Fruit fly (Drosophila melanogaster): ENCODE data around the gene Polr3I.

Polr3I gene

dm6 chrX:16844295-16844694, 40.1 kb upstream of the Polr3I start, which contains the start of gene RSG7:
Gene RSG7, minus strand, starts transcription at chrX:16844433.
- TF ChIP-seq Clk (GFP tag; optimal IDR thresholded peaks at IDR 0.05) (no peak), CG5204 (GFP tag; optimal IDR thresholded peaks at IDR 0.05) (no peak), CG12768 (GFP tag; optimal IDR thresholded peaks at IDR 0.05) (no peak), CG7101 (tag; optimal IDR thresholded peaks at IDR 0.05) (no peak), CG1620 (GFP tag; optimal IDR thresholded peaks at IDR 0.05) (no peak), kay (GFP tag; ENCODE audit: borderline replicate concordance) (no peak), Mnt (GFP tag; optimal IDR thresholded peaks at IDR 0.05) (no peak), tj (GFP tag; optimal IDR thresholded peaks at IDR 0.05) (no peak)

- TF ChIP-seq Hr96 (GFP tag; optimal IDR thresholded peaks at IDR 0.05) (no peak), CG12768 (GFP tag; optimal IDR thresholded peaks at IDR 0.05) (no peak)
These were observed 37.8 kb upstream of the Polr3I start for dm6 chrX:16846575-16846974.

- no peak for TF ChIP-seq ovo (GFP tag; optimal IDR thresholded peaks at IDR 0.05)
- TF ChIP-seq CG7101 (tag; optimal IDR thresholded peaks at IDR 0.05) = no peak
- no peak for TF ChIP-seq cnc (optimal IDR thresholded peaks at IDR 0.05)
- TF ChIP-seq CG33017 (tag; optimal IDR thresholded peaks at IDR 0.05) = no peak
- no peak for TF ChIP-seq toe (GFP tag; optimal IDR thresholded peaks at IDR 0.05)
- no peak for TF ChIP-seq Hr96 (GFP tag; optimal IDR thresholded peaks at IDR 0.05)
- TF ChIP-seq Crg-1 (GFP tag; optimal IDR thresholded peaks at IDR 0.05) = no peak
- TF ChIP-seq kay (GFP tag; ENCODE audit: borderline replicate concordance) = no peak
- no peak for TF ChIP-seq CG14711 (tag; optimal IDR thresholded peaks at IDR 0.05)
- TF ChIP-seq Clk (GFP tag; optimal IDR thresholded peaks at IDR 0.05) = no peak
- TF ChIP-seq pad (GFP tag; optimal IDR thresholded peaks at IDR 0.05) = no peak
- no peak for TF ChIP-seq CG12768 (GFP tag; optimal IDR thresholded peaks at IDR 0.05)
- TF ChIP-seq CG5204 (GFP tag; optimal IDR thresholded peaks at IDR 0.05) = no peak
- no peak for TF ChIP-seq CG11617 (GFP tag; optimal IDR thresholded peaks at IDR 0.05)
These were observed 35.4 kb upstream of the Polr3I start for dm6 chrX:16848978-16849377.

dm6 chrX:16849517-16849916, 34.9 kb upstream of the Polr3I start:
- TF ChIP-seq tj (GFP tag; optimal IDR thresholded peaks at IDR 0.05) (no peak), CG7045 (GFP tag; optimal IDR thresholded peaks at IDR 0.05) (no peak), CG7101 (tag; optimal IDR thresholded peaks at IDR 0.05) (no peak), CG1620 (GFP tag; optimal IDR thresholded peaks at IDR 0.05) (no peak), CG14711 (tag; optimal IDR thresholded peaks at IDR 0.05) (no peak), pad (GFP tag; optimal IDR thresholded peaks at IDR 0.05) (no peak), kay (GFP tag; ENCODE audit: borderline replicate concordance) (no peak), Clk (GFP tag; optimal IDR thresholded peaks at IDR 0.05) (no peak), cic (GFP tag; optimal IDR thresholded peaks at IDR 0.05) (no peak), CG11617 (GFP tag; optimal IDR thresholded peaks at IDR 0.05) (no peak), Mnt (GFP tag; optimal IDR thresholded peaks at IDR 0.05) (no peak), CG12768 (GFP tag; optimal IDR thresholded peaks at IDR 0.05) (no peak), ovo (GFP tag; optimal IDR thresholded peaks at IDR 0.05) (no peak), cnc (optimal IDR thresholded peaks at IDR 0.05) (no peak), bab1 (GFP tag; optimal IDR thresholded peaks at IDR 0.05) (no peak), CG33017 (tag; optimal IDR thresholded peaks at IDR 0.05) (no peak), Hr96 (GFP tag; optimal IDR thresholded peaks at IDR 0.05) (no peak), Crg-1 (GFP tag; optimal IDR thresholded peaks at IDR 0.05) (no peak), toe (GFP tag; optimal IDR thresholded peaks at IDR 0.05) (no peak)

dm6 chrX:16854746-16855145, 29.6 kb upstream of the Polr3I start:
- TF ChIP-seq CG7101 (tag; optimal IDR thresholded peaks at IDR 0.05) (peak; percentile 22), CG14711 (tag; optimal IDR thresholded peaks at IDR 0.05) (peak; percentile 6), CG11617 (GFP tag; optimal IDR thresholded peaks at IDR 0.05) (no peak), bab1 (GFP tag; optimal IDR thresholded peaks at IDR 0.05) (peak; percentile 59)

- TF ChIP-seq CG7045 (GFP tag; optimal IDR thresholded peaks at IDR 0.05) (no peak), CG5204 (GFP tag; optimal IDR thresholded peaks at IDR 0.05) (no peak), ovo (GFP tag; optimal IDR thresholded peaks at IDR 0.05) (no peak), cnc (optimal IDR thresholded peaks at IDR 0.05) (no peak), kay (GFP tag; ENCODE audit: borderline replicate concordance) (no peak), CG7101 (tag; optimal IDR thresholded peaks at IDR 0.05) (no peak), Crg-1 (GFP tag; optimal IDR thresholded peaks at IDR 0.05) (no peak), CG12768 (GFP tag; optimal IDR thresholded peaks at IDR 0.05) (no peak), toe (GFP tag; optimal IDR thresholded peaks at IDR 0.05) (no peak), pad (GFP tag; optimal IDR thresholded peaks at IDR 0.05) (no peak), bab1 (GFP tag; optimal IDR thresholded peaks at IDR 0.05) (no peak)
These were observed 24.6 kb upstream of the Polr3I start for dm6 chrX:16859732-16860131.

- TF ChIP-seq cic (GFP tag; optimal IDR thresholded peaks at IDR 0.05) (no peak), ovo (GFP tag; optimal IDR thresholded peaks at IDR 0.05) (no peak), CG5204 (GFP tag; optimal IDR thresholded peaks at IDR 0.05) (no peak), Clk (GFP tag; optimal IDR thresholded peaks at IDR 0.05) (no peak), cnc (optimal IDR thresholded peaks at IDR 0.05) (no peak), pad (GFP tag; optimal IDR thresholded peaks at IDR 0.05) (no peak), CG7045 (GFP tag; optimal IDR thresholded peaks at IDR 0.05) (no peak), CG7101 (tag; optimal IDR thresholded peaks at IDR 0.05) (no peak), bab1 (GFP tag; optimal IDR thresholded peaks at IDR 0.05) (no peak), CG1620 (GFP tag; optimal IDR thresholded peaks at IDR 0.05) (no peak)
These were observed 16.8 kb upstream of the Polr3I start for dm6 chrX:16867622-16868021.
